Worm (Caenorhabditis elegans) whole organism, L4/young adult: ENCODE results near the gene nap-1.

Source experiments
- W03F9.2 ChIP-seq: fragments of 150-350 bp; optimal IDR thresholded peaks from 2 replicates; lab custom pipeline; 2014; ENCODE audit warnings: missing biosample characterization, missing genetic modification characterization
- dao-5 ChIP-seq: sonication (generic microtip); optimal IDR thresholded peaks from 2 replicates; lab custom pipeline; 2016; ENCODE audit warnings: missing genotype, missing genetic modification characterization, moderate library complexity, missing compliant biosample characterization
- him-1 ChIP-seq: sonication (generic microtip); optimal IDR thresholded peaks from 2 replicates; lab custom pipeline; 2016; ENCODE audit warnings: missing genotype, missing genetic modification reagents, missing genetic modification characterization, missing compliant biosample characterization

The nap-1 gene

DNA sequence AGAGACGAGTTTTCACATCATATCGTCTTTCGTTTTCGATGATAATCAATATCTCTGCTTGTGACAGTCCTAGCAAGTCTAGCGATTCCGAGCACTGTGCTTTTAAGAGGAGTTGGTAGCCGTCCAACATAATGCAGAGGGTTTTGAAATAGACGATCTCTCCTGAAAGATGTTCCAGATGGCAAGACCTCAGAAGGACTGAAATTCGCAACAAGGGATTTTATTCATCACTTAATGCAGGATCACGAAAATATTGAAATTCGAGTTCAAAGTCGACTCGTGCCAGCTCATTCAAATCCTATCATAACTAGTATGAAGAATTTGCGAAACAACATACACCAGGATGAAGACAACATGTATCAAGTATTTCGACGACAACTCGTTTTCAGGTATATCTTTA is 1.6 kb downstream of the nap-1 start, which contains the start of gene D2096.7:
TSS of gene D2096.7 (minus strand) at position 130 of the 400 bp plus-strand sequence.
- TF ChIP-seq dao-5 (tag; lab: Kevin White, UChicago) = peak; percentile 26
- no peak for TF ChIP-seq him-1 (tag; lab: Kevin White, UChicago)

DNA sequence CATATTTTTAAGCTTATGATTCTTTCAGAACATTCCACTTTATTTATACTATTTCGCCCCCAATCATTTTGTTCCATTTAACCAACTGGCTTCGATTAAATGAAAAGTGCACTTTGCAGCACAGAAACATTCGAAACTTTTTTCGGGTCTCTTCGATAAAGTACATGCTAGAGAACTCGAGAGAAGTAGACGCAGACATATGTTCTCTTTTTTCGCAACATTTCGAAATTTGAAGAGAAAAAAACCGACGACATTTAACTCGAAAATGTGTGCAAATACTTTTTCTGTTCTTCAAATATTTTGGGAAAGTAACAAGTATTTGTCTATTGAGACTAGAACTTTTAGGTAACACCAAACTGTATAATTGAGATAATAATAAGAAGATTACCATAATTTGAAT is 2.2 kb downstream of the nap-1 start:
- TF ChIP-seq dao-5 (tag; lab: Kevin White, UChicago) (no peak), W03F9.2 (tag; lab: Kevin White, UChicago) (no peak), him-1 (tag; lab: Kevin White, UChicago) (no peak)

DNA sequence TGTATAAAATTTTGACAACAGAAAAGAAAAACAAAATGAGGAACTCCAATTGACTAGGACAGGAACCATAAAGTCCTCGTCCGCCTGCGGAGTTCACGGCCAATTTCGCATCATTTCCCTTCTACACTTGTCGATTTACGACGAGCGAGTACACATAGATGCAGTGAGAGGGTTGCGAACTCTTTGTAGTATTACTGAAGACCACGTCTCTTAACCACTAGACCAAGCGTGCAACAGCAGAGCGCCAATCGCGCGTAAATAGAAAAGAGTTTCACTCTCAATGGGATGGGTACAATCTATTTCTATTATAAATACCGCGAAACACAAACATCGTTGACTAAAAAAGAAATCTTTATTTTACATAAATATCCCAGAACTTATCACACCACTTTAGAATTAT is 3.7 kb downstream of the nap-1 start:
- TF ChIP-seq dao-5 (tag; lab: Kevin White, UChicago) (no peak), W03F9.2 (tag; lab: Kevin White, UChicago) (peak; percentile 70), him-1 (tag; lab: Kevin White, UChicago) (peak; percentile 48)

DNA sequence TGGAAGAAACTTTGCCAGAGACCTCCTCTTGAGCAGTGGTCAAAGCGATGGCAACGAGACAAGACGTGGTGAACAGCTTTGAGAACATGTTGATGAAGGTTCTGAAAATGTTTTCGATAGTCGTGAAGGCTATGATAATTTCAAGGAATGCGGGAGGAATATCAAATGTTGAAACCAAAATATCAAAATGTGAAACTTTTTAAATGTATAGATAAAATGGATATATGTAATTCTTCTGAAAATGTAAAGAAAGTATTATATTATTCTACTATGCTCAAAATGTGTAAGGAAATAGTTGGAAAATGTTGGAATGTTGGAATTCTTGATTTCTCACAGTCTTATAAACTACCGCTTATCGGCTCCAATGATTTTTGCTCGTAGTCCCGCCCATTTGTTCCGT is 10.0 kb downstream of the nap-1 start, which contains the start of gene D2096.6:
TSS of gene D2096.6 (minus strand) at position 101 of the 400 bp plus-strand sequence.
- TF ChIP-seq W03F9.2 (tag; lab: Kevin White, UChicago) (no peak), dao-5 (tag; lab: Kevin White, UChicago) (no peak), him-1 (tag; lab: Kevin White, UChicago) (no peak)

DNA sequence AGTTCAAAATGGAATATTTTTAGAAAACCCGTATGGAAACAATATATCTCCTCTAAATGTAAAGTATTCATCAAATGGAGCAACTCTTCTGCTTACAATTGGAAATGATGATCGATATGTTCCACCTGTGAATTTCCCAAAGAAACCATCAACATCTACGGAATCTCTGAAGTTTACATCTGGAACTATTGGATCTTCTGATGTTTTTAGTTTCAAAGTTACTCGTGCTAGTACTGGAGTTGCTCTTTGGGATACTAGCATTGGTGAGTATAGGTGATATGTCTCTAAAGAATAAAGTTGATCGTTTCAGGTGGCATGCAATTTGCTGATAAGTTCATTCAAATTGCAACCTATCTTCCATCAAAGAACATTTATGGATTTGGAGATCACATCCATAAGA is 11.2 kb downstream of the nap-1 start:
- no peak for TF ChIP-seq him-1 (tag; lab: Kevin White, UChicago)
- TF ChIP-seq dao-5 (tag; lab: Kevin White, UChicago) = no peak
- TF ChIP-seq W03F9.2 (tag; lab: Kevin White, UChicago) = no peak

DNA sequence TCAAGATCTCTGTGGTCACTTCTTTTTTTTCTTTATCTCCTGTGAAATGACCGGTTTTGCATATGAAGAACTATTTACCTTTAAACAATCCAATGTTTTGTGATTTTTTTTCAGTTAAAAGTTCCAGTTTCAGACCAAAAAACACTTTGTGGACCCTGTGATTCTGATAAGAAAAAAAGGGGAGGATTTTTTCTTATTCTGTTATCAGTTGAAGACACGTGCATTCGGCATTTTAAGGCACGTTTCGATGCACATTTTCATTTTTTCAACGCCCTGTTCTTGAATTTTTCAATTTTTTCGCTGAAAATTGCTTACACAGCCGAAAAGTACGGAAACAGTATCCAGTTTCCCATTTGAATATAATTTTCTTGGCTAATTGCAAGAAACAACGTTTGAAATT is 12.8 kb downstream of the nap-1 start, which contains the start of gene aagr-1:
TSS of gene aagr-1 (plus strand) at position 227 of the 400 bp plus-strand sequence.
- TF ChIP-seq W03F9.2 (tag; lab: Kevin White, UChicago) (no peak), dao-5 (tag; lab: Kevin White, UChicago) (no peak), him-1 (tag; lab: Kevin White, UChicago) (no peak)

DNA sequence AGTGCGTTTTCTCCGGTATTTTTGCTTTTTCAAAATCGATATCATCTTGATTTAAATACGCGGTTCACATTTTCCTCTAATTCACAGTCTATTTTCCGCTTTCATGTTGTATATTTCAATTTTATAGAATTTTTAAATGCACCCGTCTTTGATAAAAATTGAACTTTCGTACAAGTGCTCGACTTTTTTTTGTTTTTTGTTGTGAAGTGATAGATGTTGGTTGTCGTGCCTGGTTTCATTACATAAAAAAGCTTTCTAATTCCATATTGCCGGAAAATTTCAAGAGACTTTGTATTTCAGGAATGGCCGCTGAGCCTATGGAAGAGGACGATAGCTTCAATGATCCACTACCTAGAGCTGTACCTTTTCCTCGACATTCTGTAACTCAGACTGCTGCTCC is 16.0 kb downstream of the nap-1 start, which contains the start of gene D2096.12:
TSS of gene D2096.12 (plus strand) at position 301 of the 400 bp plus-strand sequence.
- TF ChIP-seq him-1 (tag; lab: Kevin White, UChicago) = no peak
- TF ChIP-seq dao-5 (tag; lab: Kevin White, UChicago) = no peak
- TF ChIP-seq W03F9.2 (tag; lab: Kevin White, UChicago) = no peak

DNA sequence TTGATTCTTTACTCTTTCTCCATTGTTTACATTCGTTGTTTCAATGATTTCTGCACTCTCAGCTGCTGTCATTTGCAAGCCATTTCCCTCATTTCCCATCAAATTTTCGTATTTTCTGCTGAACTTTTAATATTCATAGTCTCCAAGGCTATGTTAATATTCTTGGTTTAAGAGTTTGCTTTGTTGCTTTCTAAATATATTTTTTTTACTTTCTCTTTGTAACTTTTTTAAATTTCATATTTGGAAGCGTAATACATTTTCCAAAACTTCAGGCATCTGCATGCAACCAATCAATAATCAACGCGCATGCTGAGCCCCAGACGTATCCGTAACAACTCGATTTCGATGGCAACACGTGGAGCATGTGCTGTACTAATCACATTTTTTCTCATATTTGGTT is 18.3 kb downstream of the nap-1 start, which contains the start of gene sqv-1:
TSS of gene sqv-1 (plus strand) at position 301 of the 400 bp plus-strand sequence.
- TF ChIP-seq W03F9.2 (tag; lab: Kevin White, UChicago) (no peak), him-1 (tag; lab: Kevin White, UChicago) (no peak), dao-5 (tag; lab: Kevin White, UChicago) (no peak)

DNA sequence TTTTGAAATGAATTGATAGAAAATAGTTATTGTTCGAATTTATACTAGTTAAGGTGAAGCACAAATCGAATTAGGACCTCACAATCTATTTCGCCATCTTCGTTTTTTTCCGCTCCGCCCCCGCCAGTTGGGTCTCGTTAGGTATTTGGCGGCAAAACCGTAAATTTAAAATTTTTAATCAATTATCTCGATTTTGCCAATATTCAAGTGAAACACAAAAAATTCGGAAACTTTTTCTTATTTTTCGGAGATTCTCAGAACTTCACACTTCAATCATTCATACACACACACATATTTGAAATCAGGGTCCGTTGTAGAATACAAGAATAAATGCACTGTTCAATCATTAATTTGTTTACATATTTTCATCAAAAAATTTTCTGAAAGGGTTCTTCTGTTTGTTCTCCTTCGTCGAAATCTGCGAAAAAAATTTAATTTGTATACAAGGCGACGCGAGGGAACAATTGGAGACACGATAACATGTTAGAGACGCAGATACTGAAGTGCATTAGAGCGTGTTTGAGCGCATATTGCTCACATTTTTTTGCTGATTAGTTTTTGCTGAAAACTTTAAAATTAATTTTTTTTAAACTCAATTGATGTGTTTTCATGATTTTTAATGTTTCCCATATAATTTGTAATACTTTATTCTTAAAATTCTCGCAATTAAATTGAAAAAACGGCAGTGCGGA is 19.3 kb downstream of the nap-1 start, which contains the start of gene D2096.5:
TSS of gene D2096.5 (minus strand) at position 51 of the 692 bp plus-strand sequence.
- TF ChIP-seq him-1 (tag; lab: Kevin White, UChicago) = no peak

DNA sequence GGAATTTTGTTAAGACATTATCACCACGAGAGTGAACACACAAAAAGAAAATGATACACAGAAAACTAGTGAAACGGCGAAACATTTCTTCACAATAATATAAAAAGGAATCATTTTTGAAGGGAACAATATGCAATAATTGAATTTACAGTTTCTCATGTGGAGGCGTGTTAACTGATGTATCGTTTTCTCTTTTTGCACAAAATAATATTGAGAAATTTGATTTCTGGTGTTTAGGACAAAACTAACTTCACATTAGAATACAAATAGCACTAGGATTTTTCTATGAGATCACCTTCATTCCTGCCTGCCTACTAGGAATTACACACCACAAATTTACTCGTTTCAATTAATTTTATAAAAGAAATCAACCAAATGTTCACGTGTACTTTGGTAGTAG is 20.6 kb downstream of the nap-1 start, which contains the start of gene D2096.13:
TSS of gene D2096.13 (minus strand) at position 101 of the 400 bp plus-strand sequence.
- no peak for TF ChIP-seq W03F9.2 (tag; lab: Kevin White, UChicago)
- TF ChIP-seq him-1 (tag; lab: Kevin White, UChicago) = no peak
- TF ChIP-seq dao-5 (tag; lab: Kevin White, UChicago) = no peak

DNA sequence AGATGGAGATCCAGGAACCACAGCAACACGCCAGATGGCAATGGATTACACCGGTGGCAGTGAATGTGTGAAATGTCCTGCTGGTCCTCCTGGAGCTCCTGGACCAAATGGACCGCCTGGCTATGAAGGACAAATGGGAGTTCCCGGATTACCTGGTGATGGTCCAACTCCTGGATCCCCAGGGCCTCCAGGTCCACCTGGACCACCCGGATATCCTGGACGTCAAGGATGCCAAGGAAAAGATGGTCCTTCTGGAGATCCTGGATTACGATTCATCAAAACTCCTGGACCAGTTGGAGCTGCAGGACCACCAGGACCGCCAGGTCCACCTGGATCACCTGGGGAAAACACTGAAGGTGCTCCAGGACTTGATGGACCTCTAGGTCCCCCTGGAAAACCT is 21.8 kb downstream of the nap-1 start:
- TF ChIP-seq him-1 (tag; lab: Kevin White, UChicago) = no peak
- TF ChIP-seq dao-5 (tag; lab: Kevin White, UChicago) = no peak
- TF ChIP-seq W03F9.2 (tag; lab: Kevin White, UChicago) = no peak

DNA sequence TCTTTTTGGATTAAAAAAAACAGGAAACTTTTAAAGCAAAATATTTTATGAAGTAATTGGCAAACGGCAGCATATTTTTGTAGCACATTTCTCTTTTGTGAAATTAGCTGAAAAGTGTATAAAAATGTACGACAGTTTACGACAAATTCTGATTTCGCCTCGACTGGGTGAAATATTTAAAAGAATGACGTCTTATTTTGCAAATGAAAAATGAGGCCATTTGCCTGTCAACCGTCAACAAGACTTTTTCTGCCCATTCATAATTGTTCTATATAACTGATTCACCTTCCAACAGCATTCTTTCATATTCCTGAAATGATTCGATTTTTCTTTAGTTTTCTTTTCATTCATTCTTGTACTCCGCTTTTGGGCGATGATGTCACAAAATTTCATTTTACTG is 23.5 kb downstream of the nap-1 start, which contains the start of the genes F17E9.2 and col-116:
TSS of gene F17E9.2 (plus strand) at position 301 of the 400 bp plus-strand sequence.
TSS of gene col-116 (plus strand) at position 315 of the 400 bp plus-strand sequence.
- TF ChIP-seq W03F9.2 (tag; lab: Kevin White, UChicago) (no peak), him-1 (tag; lab: Kevin White, UChicago) (no peak), dao-5 (tag; lab: Kevin White, UChicago) (no peak)

DNA sequence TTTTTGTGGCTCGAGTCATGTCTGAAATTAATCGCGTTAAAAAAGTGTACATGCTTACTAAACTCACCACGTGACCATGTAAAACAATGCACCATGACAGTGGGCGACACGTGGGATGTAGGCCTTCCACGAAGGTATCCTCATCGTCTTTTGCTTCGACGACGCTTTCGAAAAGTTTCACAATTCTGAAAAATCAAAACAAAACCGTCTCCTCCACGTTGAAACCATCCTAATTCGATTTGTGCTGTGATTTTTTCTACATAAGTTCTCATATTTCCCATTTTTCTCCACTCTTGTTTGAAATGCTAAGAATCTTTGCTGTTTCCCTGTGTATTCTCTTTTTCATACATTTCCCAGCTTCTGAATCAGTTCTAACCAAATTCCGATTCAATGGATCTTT is 24.5 kb downstream of the nap-1 start, which contains the start of gene F17E9.3:
TSS of gene F17E9.3 (plus strand) at position 301 of the 400 bp plus-strand sequence.
- TF ChIP-seq him-1 (tag; lab: Kevin White, UChicago) (no peak), dao-5 (tag; lab: Kevin White, UChicago) (no peak), W03F9.2 (tag; lab: Kevin White, UChicago) (no peak)
